Worm (Caenorhabditis elegans) whole organism, mixed stage, embryonic: Measurements from ENCODE around the gene C45G9.15.
"Not testable (repeated sequence)": the region's sequence is repeated elsewhere in the genome, so short reads cannot be mapped to it uniquely, and the experiment has no call there.

Experiments
- M03D4.4 ChIP-seq: sonication (generic microtip); optimal IDR thresholded peaks from 2 replicates; lab custom pipeline; 2017; ENCODE audit warnings: mild to moderate bottlenecking, missing genetic modification characterization, missing compliant biosample characterization
- bed-3 ChIP-seq: fragments of 200-800 bp; sonication (Bioruptor generic); optimal IDR thresholded peaks from 3 replicates; lab custom pipeline; 2018; ENCODE audit warnings: mild to moderate bottlenecking, missing genetic modification characterization, moderate library complexity, missing compliant biosample characterization
- blmp-1 ChIP-seq: fragments of 150-350 bp; optimal IDR thresholded peaks from 2 replicates; lab custom pipeline; 2014; ENCODE audit warnings: missing biosample characterization, missing genetic modification characterization
- ceh-39 ChIP-seq: fragments of 150-350 bp; optimal IDR thresholded peaks from 2 replicates; lab custom pipeline; 2014; ENCODE audit warnings: missing biosample characterization, missing genetic modification characterization
- ceh-83 ChIP-seq: fragments of 200-800 bp; sonication (Bioruptor generic); optimal IDR thresholded peaks from 2 replicates; lab custom pipeline; 2018; ENCODE audit warnings: mild to moderate bottlenecking, missing genetic modification characterization, missing compliant biosample characterization
- ces-1 ChIP-seq: fragments of 150-350 bp; optimal IDR thresholded peaks from 2 replicates; lab custom pipeline; 2014; ENCODE audit warnings: missing biosample characterization, missing genetic modification reagents, missing genetic modification characterization
- drap-1 ChIP-seq: fragments of 200-800 bp; sonication (Bioruptor generic); optimal IDR thresholded peaks from 3 replicates; lab custom pipeline; 2018; ENCODE audit warnings: mild to moderate bottlenecking, missing genetic modification characterization, missing compliant biosample characterization
- elt-1 ChIP-seq: sonication (generic microtip); optimal IDR thresholded peaks from 2 replicates; lab custom pipeline; 2017; ENCODE audit warnings: missing genetic modification characterization, mild to moderate bottlenecking, missing compliant biosample characterization, antibody characterized with exemption, moderate library complexity, borderline replicate concordance; ENCODE audit not compliant: insufficient read depth
- elt-3 ChIP-seq: fragments of 150-350 bp; optimal IDR thresholded peaks from 2 replicates; lab custom pipeline; 2014; ENCODE audit warnings: missing biosample characterization, missing genetic modification characterization
- ham-2 ChIP-seq: fragments of 200-800 bp; sonication (Bioruptor generic); optimal IDR thresholded peaks from 2 replicates; lab custom pipeline; 2018; ENCODE audit warnings: mild to moderate bottlenecking, missing genetic modification characterization, missing compliant biosample characterization
- hlh-1 ChIP-seq: fragments of 150-350 bp; optimal IDR thresholded peaks from 2 replicates; lab custom pipeline; 2014; ENCODE audit warnings: missing biosample characterization, missing genetic modification reagents, missing genetic modification characterization
- lin-13 ChIP-seq: fragments of 150-350 bp; optimal IDR thresholded peaks from 2 replicates; lab custom pipeline; 2014; ENCODE audit warnings: missing biosample characterization, missing genetic modification characterization
- lin-32 ChIP-seq: fragments of 200-800 bp; sonication (Bioruptor generic); optimal IDR thresholded peaks from 2 replicates; lab custom pipeline; 2018; ENCODE audit warnings: mild to moderate bottlenecking, missing genetic modification characterization, missing compliant biosample characterization
- lsy-2 ChIP-seq: fragments of 150-350 bp; optimal IDR thresholded peaks from 2 replicates; lab custom pipeline; 2014; ENCODE audit warnings: missing biosample characterization, missing genetic modification characterization
- mab-5 ChIP-seq: fragments of 150-350 bp; optimal IDR thresholded peaks from 2 replicates; lab custom pipeline; 2014; ENCODE audit warnings: missing biosample characterization, missing genetic modification characterization
- mep-1 ChIP-seq: fragments of 150-350 bp; optimal IDR thresholded peaks from 2 replicates; lab custom pipeline; 2017; ENCODE audit warnings: missing biosample characterization, missing genetic modification reagents, missing genetic modification characterization, inconsistent platforms
- mls-2 ChIP-seq: sonication (generic microtip); optimal IDR thresholded peaks from 2 replicates; lab custom pipeline; 2016; ENCODE audit warnings: mild to moderate bottlenecking, missing genetic modification characterization, moderate library complexity, missing compliant biosample characterization
- nhr-12 ChIP-seq: fragments of 150-350 bp; optimal IDR thresholded peaks from 2 replicates; lab custom pipeline; 2014; ENCODE audit warnings: missing biosample characterization, missing genetic modification characterization
- nhr-2 ChIP-seq: fragments of 150-350 bp; optimal IDR thresholded peaks from 2 replicates; lab custom pipeline; 2014; ENCODE audit warnings: missing biosample characterization, missing genetic modification characterization
- nhr-28 ChIP-seq: fragments of 150-350 bp; optimal IDR thresholded peaks from 2 replicates; lab custom pipeline; 2014; ENCODE audit warnings: missing biosample characterization, missing genetic modification characterization
- nhr-76 ChIP-seq: sonication (generic microtip); optimal IDR thresholded peaks from 2 replicates; lab custom pipeline; 2017; ENCODE audit warnings: missing biosample characterization, missing genetic modification characterization
- pha-4 ChIP-seq: fragments of 150-350 bp; optimal IDR thresholded peaks from 2 replicates; lab custom pipeline; 2018; ENCODE audit warnings: missing biosample characterization, missing genetic modification reagents, missing genetic modification characterization
- sem-2 ChIP-seq: fragments of 200-800 bp; sonication (Bioruptor generic); optimal IDR thresholded peaks from 2 replicates; lab custom pipeline; 2018; ENCODE audit warnings: mild to moderate bottlenecking, missing genetic modification characterization, missing compliant biosample characterization
- snpc-4 ChIP-seq: fragments of 150-350 bp; optimal IDR thresholded peaks from 2 replicates; lab custom pipeline; 2014; ENCODE audit warnings: missing biosample characterization, missing genetic modification characterization
- tbx-8 ChIP-seq: fragments of 200-800 bp; sonication (Bioruptor generic); optimal IDR thresholded peaks from 2 replicates; lab custom pipeline; 2018; ENCODE audit warnings: mild to moderate bottlenecking, missing genetic modification characterization, moderate library complexity, missing compliant biosample characterization
- unc-120 ChIP-seq: sonication (generic microtip); optimal IDR thresholded peaks from 2 replicates; lab custom pipeline; 2017; ENCODE audit warnings: missing genetic modification characterization, missing compliant biosample characterization; ENCODE audit not compliant: poor library complexity, severe bottlenecking
- unc-62 ChIP-seq: fragments of 150-350 bp; optimal IDR thresholded peaks from 2 replicates; lab custom pipeline; 2014; ENCODE audit warnings: missing biosample characterization, missing genetic modification reagents, missing genetic modification characterization
- zip-8 ChIP-seq: fragments of 150-350 bp; optimal IDR thresholded peaks from 2 replicates; lab custom pipeline; 2014; ENCODE audit warnings: missing biosample characterization, missing genetic modification characterization
- ztf-11 ChIP-seq: fragments of 150-350 bp; optimal IDR thresholded peaks from 2 replicates; lab custom pipeline; 2014; ENCODE audit warnings: missing biosample characterization, missing genetic modification characterization

Gene C45G9.15

ce11 chrIII:5076569-5076968 lies 24.7 kb upstream of the C45G9.15 start:
- no peak for TF ChIP-seq nhr-12 (tag; lab: Kevin White, UChicago)
- no peak for TF ChIP-seq elt-1 (tag; lab: Kevin White, UChicago)
- TF ChIP-seq ztf-11, result no peak
- TF ChIP-seq lin-32 (GFP tag; lab: Kevin White, UChicago), result no peak
- TF ChIP-seq snpc-4, result no peak
- no peak for TF ChIP-seq hlh-1 (tag; lab: Kevin White, UChicago)
- no peak for TF ChIP-seq unc-62 (GFP tag; lab: Kevin White, UChicago)
- no peak for TF ChIP-seq M03D4.4 (tag; lab: Kevin White, UChicago)
- no peak for TF ChIP-seq sem-2 (GFP tag; lab: Kevin White, UChicago)
- no peak for TF ChIP-seq drap-1 (GFP tag; lab: Kevin White, UChicago)
- no peak for TF ChIP-seq lin-13 (tag; lab: Kevin White, UChicago)
- no peak for TF ChIP-seq unc-120 (tag; lab: Kevin White, UChicago)
- no peak for TF ChIP-seq tbx-8
- no peak for TF ChIP-seq mab-5 (tag; lab: Kevin White, UChicago)
- no peak for TF ChIP-seq ceh-39 (tag; lab: Kevin White, UChicago)
- TF ChIP-seq blmp-1 (tag; lab: Kevin White, UChicago), result no peak
- no peak for TF ChIP-seq lsy-2 (tag; lab: Kevin White, UChicago)

ce11 chrIII:5074398-5074797 lies 22.5 kb upstream of the C45G9.15 start, which contains the start of gene ttbk-6:
ttbk-6 (plus strand) TSS chrIII:5074698.
- TF ChIP-seq nhr-12 (tag; lab: Kevin White, UChicago), result no peak
- no peak for TF ChIP-seq mab-5 (tag; lab: Kevin White, UChicago)
- TF ChIP-seq ceh-39 (tag; lab: Kevin White, UChicago), result no peak
- no peak for TF ChIP-seq nhr-76 (tag; lab: Kevin White, UChicago)
- TF ChIP-seq ztf-11, result no peak
- TF ChIP-seq elt-3 (tag; lab: Kevin White, UChicago), result no peak
- no peak for TF ChIP-seq drap-1 (GFP tag; lab: Kevin White, UChicago)
- TF ChIP-seq M03D4.4 (tag; lab: Kevin White, UChicago), result no peak
- TF ChIP-seq pha-4 (tag; lab: Kevin White, UChicago), result no peak
- TF ChIP-seq mls-2 (tag; lab: Kevin White, UChicago), result no peak

DNA sequence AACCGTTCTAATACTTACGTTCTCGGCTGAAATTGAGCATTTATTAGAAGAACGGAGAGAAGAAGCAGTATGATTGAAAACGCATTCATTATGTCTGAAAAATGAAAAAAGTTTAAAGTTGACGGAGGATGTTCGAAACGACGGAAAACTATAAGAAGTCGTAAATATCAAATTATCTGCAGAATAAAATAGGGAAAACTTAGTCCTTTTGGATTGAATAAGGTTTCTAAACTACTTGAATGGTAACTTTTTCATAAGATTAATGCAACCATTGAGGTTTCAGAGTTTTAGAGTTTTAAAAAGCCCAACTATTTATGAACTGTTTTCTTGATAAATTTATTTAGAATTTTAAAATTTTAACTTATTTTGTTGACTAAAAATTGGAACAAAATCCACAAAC lies 19.7 kb upstream of the C45G9.15 start, which contains the start of gene C45G9.12:
TSS of gene C45G9.12 (minus strand) at position 101 of the 400 bp plus-strand sequence.
- TF ChIP-seq nhr-76 (tag; lab: Kevin White, UChicago), result no peak
- no peak for TF ChIP-seq unc-62 (GFP tag; lab: Kevin White, UChicago)
- TF ChIP-seq unc-120 (tag; lab: Kevin White, UChicago), result no peak
- no peak for TF ChIP-seq zip-8 (tag; lab: Kevin White, UChicago)
- no peak for TF ChIP-seq pha-4 (tag; lab: Kevin White, UChicago)
- no peak for TF ChIP-seq sem-2 (GFP tag; lab: Kevin White, UChicago)
- no peak for TF ChIP-seq elt-3 (tag; lab: Kevin White, UChicago)

ce11 chrIII:5068675-5069233 lies 16.9 kb upstream of the C45G9.15 start, which contains the start of the genes C45G9.11 and C45G9.2:
C45G9.11 (minus strand) TSS chrIII:5068725.
C45G9.2 (plus strand) TSS chrIII:5069066.
- TF ChIP-seq lsy-2 (tag; lab: Kevin White, UChicago), result no peak
- peak; percentile 82 for TF ChIP-seq ces-1 (GFP tag; lab: Kevin White, UChicago)
- TF ChIP-seq ceh-83 (GFP tag; lab: Kevin White, UChicago), result peak; percentile 36
- peak; percentile 59 for TF ChIP-seq mep-1 (tag; lab: Kevin White, UChicago)
- TF ChIP-seq mab-5 (tag; lab: Kevin White, UChicago), result no peak
- TF ChIP-seq lin-32 (GFP tag; lab: Kevin White, UChicago), result peak; percentile 39
- TF ChIP-seq hlh-1 (tag; lab: Kevin White, UChicago), result peak; percentile 16
- TF ChIP-seq, all 35 proteins: peak for 5

DNA sequence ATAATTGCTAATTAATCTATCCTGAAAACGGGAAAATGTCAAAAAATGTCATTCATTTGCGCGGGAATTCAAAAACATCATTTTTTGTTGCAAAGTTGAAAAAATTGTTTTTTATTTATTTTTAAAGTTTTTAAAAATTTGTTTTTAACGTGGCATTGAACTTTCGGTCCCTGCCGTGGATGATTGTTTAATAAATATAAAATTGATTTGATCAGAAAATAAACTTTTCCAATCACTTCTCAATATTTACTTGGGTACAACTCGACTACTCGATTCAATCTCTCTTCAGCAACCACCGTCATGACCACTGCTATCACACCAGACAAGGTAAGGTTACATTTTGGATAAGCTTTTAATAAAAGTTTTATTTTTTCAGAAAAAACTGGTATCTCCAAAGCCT lies 10.6 kb upstream of the C45G9.15 start, which contains the start of gene C45G9.4:
TSS of gene C45G9.4 (plus strand) at position 301 of the 400 bp plus-strand sequence.
- TF ChIP-seq elt-1 (tag; lab: Kevin White, UChicago); nhr-2 (tag; lab: Kevin White, UChicago); ces-1 (GFP tag; lab: Kevin White, UChicago): not testable (repeated sequence)
- TF ChIP-seq, all 35 proteins: peak for 0; not testable (repeated sequence) for 35

DNA sequence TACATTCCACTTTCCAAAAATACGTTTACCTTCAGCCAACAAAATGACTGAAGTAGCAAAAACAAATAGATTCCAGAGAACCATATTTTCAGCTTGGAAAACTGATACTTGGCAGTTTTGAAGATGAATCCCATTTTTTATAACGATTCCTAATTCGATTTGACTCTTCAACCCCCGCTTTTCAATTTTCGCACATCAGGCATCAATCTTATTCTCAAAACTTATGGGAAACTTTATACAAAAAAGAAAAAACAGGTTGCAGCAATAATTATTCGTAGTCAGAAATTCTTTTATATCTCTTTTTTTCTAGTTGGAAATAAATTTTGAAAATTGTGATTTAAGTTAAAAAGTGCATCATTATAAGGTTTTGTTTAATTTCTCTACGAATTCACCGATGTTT lies 9.9 kb upstream of the C45G9.15 start, which contains the start of gene C45G9.10:
TSS of gene C45G9.10 (minus strand) at position 101 of the 400 bp plus-strand sequence.
- TF ChIP-seq ztf-11, result no peak
- no peak for TF ChIP-seq bed-3 (GFP tag; lab: Kevin White, UChicago)
- no peak for TF ChIP-seq nhr-28 (tag; lab: Kevin White, UChicago)
- TF ChIP-seq ham-2, result no peak
